Worm (Caenorhabditis elegans) whole organism, midembryonic: ENCODE data around the gene F14F9.5.

Experiments
- T22C8.4 ChIP-seq: fragments of 200-800 bp; sonication (Bioruptor generic); IDR thresholded peaks from 2 replicates; pipeline ENCODE4 v1.3.6; 2022; ENCODE audit warnings: missing genetic modification characterization, missing compliant biosample characterization
- cog-1 ChIP-seq: sonication (generic microtip); optimal IDR thresholded peaks from 2 replicates; lab custom pipeline; 2016; ENCODE audit warnings: missing genetic modification characterization, missing compliant biosample characterization
- flt-1 ChIP-seq: fragments of 200-800 bp; sonication (Bioruptor generic); IDR thresholded peaks from 2 replicates; pipeline ENCODE4 v1.3.6; 2022; ENCODE audit warnings: missing genetic modification characterization, missing compliant biosample characterization
- klf-2 ChIP-seq: fragments of 200-800 bp; sonication (Bioruptor generic); conservative IDR thresholded peaks from 2 replicates; pipeline ENCODE4 v1.3.6; 2022; ENCODE audit warnings: missing genetic modification reagents, missing genetic modification characterization, missing compliant biosample characterization
- med-1 ChIP-seq: sonication (generic microtip); optimal IDR thresholded peaks from 2 replicates; lab custom pipeline; 2017; ENCODE audit warnings: missing genetic modification characterization, mild to moderate bottlenecking, missing compliant biosample characterization, antibody characterized with exemption, missing genetic modification reagents; ENCODE audit not compliant: insufficient read depth
- ref-1 ChIP-seq: fragments of 200-800 bp; sonication (Bioruptor generic); conservative IDR thresholded peaks from 2 replicates; pipeline ENCODE4 v1.3.6; 2022; ENCODE audit warnings: missing genetic modification reagents, missing genetic modification characterization, missing compliant biosample characterization
- tab-1 ChIP-seq: fragments of 200-800 bp; sonication (Bioruptor generic); IDR thresholded peaks from 2 replicates; pipeline ENCODE4 v1.3.6; 2022; ENCODE audit warnings: missing genetic modification characterization, missing compliant biosample characterization
- ztf-23 ChIP-seq: fragments of 200-800 bp; sonication (Bioruptor generic); IDR thresholded peaks from 2 replicates; pipeline ENCODE4 v1.3.6; 2022; ENCODE audit warnings: missing genetic modification reagents, missing genetic modification characterization, missing compliant biosample characterization
- ztf-29 ChIP-seq: fragments of 200-800 bp; sonication (Bioruptor generic); IDR thresholded peaks from 2 replicates; pipeline ENCODE4 v1.3.6; 2022; ENCODE audit warnings: missing genetic modification reagents, missing genetic modification characterization, missing compliant biosample characterization

F14F9.5 gene

DNA sequence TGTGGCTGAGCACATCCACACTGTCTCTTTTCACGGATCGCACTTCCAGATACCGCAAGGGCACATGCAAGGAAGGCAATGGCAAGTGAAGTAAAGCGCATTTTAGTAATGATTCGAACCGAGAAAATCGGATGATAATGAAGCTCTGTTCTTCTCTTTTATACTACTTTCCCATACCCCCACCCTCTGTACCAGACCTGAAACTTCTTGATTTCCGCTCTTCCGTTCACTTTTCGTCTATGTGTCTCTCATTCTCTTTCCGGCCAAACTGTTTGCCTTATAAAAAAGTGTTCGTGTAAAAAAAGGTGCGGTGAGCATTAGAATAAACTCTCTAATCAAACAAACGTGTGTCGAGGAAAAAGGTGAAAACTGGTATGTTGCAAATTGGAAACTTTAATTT, 34.9 kb downstream of the F14F9.5 start, which contains the start of gene abu-6:
TSS of gene abu-6 (minus strand) at position 101 of the 400 bp plus-strand sequence.
- TF ChIP-seq flt-1 (no peak), T22C8.4 (GFP tag; lab: Robert Waterston, UW) (no peak), ztf-23 (GFP tag; lab: Robert Waterston, UW) (no peak), klf-2 (GFP tag; lab: Robert Waterston, UW) (no peak)

DNA sequence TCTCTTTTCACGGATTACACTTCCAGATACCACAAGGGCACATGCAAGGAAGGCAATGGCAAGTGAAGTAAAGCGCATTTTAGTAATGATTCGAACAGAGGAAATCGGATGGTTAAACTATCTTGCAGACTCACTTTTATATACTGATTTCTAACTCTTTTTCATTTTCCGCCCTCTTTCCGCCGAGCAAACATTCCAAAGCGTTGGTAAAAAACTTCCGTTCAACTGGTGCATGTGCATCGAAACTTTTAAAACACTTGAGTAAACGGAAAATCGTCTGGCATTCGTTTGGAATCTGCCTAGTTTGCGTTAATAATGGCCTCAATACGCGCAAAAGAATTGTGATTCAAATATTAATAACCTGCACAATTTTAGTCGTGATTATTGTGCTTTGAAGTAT, 37.8 kb downstream of the F14F9.5 start, which contains the start of gene abu-7:
TSS of gene abu-7 (minus strand) at position 101 of the 400 bp plus-strand sequence.
- no peak for TF ChIP-seq ref-1 (GFP tag; lab: Robert Waterston, UW)
- no peak for TF ChIP-seq med-1
- TF ChIP-seq cog-1 (tag; lab: Kevin White, UChicago), result no peak
- TF ChIP-seq flt-1, result no peak
- no peak for TF ChIP-seq klf-2 (GFP tag; lab: Robert Waterston, UW)
- TF ChIP-seq tab-1 (GFP tag; lab: Robert Waterston, UW), result no peak

DNA sequence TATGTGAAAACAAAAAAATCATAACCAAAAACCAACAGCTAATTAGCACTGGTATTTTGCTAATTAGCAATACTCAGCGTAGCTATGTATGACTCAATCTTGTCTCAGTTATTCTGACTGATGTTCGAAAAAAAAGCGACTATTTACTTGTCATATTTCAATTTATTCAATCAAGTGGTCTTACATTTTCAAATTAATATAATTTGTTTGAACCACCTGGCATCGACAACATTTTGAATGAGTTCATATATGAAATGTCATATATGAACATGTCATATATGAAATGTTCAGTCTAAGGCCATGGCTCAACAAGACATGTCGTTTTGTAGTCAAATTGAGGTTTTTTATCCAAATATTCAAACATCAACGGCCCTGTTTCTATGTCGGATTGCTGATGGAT, 38.5 kb downstream of the F14F9.5 start, which contains the start of gene srw-140:
TSS of gene srw-140 (plus strand) at position 301 of the 400 bp plus-strand sequence.
- no peak for TF ChIP-seq med-1
- no peak for TF ChIP-seq klf-2 (GFP tag; lab: Robert Waterston, UW)

DNA sequence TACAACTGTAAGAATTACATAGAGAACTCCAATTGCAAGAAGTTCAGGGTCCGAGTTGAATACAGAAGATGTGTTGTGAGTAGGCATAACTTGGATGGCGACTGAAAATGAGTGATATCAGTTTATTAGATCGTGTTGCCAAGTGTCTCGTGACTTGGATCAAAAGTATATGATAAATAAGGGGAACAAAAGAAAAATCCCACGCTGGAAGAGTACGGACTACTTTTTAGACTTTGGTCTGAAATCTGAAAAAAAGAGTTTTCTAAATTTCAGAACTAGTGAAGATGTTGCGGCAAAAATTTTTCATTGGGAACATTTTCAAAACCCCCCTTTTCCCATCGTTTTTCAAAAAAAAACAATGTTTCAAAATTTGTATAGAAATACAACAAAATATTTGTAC, 42.7 kb downstream of the F14F9.5 start, which contains the start of gene srt-64:
TSS of gene srt-64 (minus strand) at position 101 of the 400 bp plus-strand sequence.
- no peak for TF ChIP-seq klf-2 (GFP tag; lab: Robert Waterston, UW)
- no peak for TF ChIP-seq ztf-29 (GFP tag; lab: Robert Waterston, UW)
- TF ChIP-seq cog-1 (tag; lab: Kevin White, UChicago), result no peak
- no peak for TF ChIP-seq T22C8.4 (GFP tag; lab: Robert Waterston, UW)
- TF ChIP-seq tab-1 (GFP tag; lab: Robert Waterston, UW), result no peak
- TF ChIP-seq flt-1, result no peak
- no peak for TF ChIP-seq ref-1 (GFP tag; lab: Robert Waterston, UW)
- no peak for TF ChIP-seq ztf-23 (GFP tag; lab: Robert Waterston, UW)
- TF ChIP-seq med-1, result no peak

DNA sequence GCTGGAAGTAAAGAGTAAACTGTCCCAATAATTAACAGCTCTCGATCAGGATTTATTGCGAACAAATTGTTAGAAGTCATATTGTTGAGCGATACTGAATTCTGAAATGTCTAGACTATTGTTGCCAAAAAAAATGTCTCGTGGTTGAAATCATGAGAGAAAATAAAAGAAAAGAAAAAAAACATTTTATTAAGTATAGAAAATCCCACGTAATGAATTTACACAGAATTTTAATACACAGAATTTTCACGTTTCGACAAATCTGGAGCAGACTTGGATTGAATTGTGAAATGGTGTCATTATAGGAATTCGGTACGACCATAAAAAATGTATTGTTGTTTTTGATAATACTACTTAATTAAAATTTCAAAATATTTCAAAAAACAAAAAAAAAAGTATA, 45.9 kb downstream of the F14F9.5 start, which contains the start of gene srt-65:
TSS of gene srt-65 (minus strand) at position 101 of the 400 bp plus-strand sequence.
- no peak for TF ChIP-seq tab-1 (GFP tag; lab: Robert Waterston, UW)
- no peak for TF ChIP-seq med-1
- no peak for TF ChIP-seq klf-2 (GFP tag; lab: Robert Waterston, UW)
- no peak for TF ChIP-seq T22C8.4 (GFP tag; lab: Robert Waterston, UW)
- no peak for TF ChIP-seq flt-1
- no peak for TF ChIP-seq ztf-29 (GFP tag; lab: Robert Waterston, UW)
- no peak for TF ChIP-seq ref-1 (GFP tag; lab: Robert Waterston, UW)
- no peak for TF ChIP-seq cog-1 (tag; lab: Kevin White, UChicago)
- TF ChIP-seq ztf-23 (GFP tag; lab: Robert Waterston, UW), result no peak

DNA sequence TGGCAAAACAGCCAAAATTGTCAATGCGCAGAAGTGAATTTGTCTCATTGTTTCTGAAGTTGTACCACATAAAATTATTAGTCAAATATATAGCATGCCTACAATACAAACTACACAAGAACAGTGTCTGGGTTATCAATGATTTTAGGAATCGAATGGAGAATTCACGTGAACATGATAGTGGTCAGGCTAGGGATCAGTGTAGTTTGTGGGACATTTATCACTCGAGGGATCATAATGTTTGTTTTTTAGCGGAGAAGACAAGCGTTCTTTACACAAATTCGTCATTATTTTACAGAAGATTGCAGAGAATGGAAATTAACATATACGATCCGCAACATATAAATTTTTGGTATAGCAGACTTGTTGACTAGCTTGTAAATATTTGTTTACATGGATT, 50.3 kb downstream of the F14F9.5 start, which contains the start of gene ugt-51:
TSS of gene ugt-51 (minus strand) at position 101 of the 400 bp plus-strand sequence.
- no peak for TF ChIP-seq ztf-23 (GFP tag; lab: Robert Waterston, UW)
- TF ChIP-seq ztf-29 (GFP tag; lab: Robert Waterston, UW), result no peak
- no peak for TF ChIP-seq med-1
- TF ChIP-seq flt-1, result no peak
- no peak for TF ChIP-seq ref-1 (GFP tag; lab: Robert Waterston, UW)
- TF ChIP-seq cog-1 (tag; lab: Kevin White, UChicago), result no peak
- no peak for TF ChIP-seq klf-2 (GFP tag; lab: Robert Waterston, UW)
- no peak for TF ChIP-seq tab-1 (GFP tag; lab: Robert Waterston, UW)
- TF ChIP-seq T22C8.4 (GFP tag; lab: Robert Waterston, UW), result no peak

DNA sequence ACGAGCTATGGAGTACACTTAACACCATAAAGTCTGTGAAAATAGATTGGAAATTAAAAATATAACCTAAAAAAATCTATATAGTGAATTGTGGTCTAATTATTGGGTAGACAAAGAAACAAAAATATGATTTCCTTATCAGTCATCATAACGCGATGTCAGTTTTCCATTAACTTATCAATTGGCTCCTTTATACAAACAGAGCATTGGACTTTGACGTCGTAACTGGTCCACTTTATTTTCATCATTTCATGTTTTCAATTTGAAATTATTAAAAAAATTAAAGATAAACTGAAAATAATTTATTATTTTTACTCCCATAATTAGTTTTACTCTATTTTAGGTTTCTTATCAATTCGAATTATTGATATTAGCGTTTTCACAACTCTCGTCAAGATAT, 51.2 kb downstream of the F14F9.5 start:
- TF ChIP-seq klf-2 (GFP tag; lab: Robert Waterston, UW), result no peak
- no peak for TF ChIP-seq flt-1
- no peak for TF ChIP-seq cog-1 (tag; lab: Kevin White, UChicago)
- TF ChIP-seq ztf-29 (GFP tag; lab: Robert Waterston, UW), result no peak
- no peak for TF ChIP-seq ref-1 (GFP tag; lab: Robert Waterston, UW)
- TF ChIP-seq T22C8.4 (GFP tag; lab: Robert Waterston, UW), result no peak
- TF ChIP-seq ztf-23 (GFP tag; lab: Robert Waterston, UW), result no peak
- no peak for TF ChIP-seq tab-1 (GFP tag; lab: Robert Waterston, UW)
- no peak for TF ChIP-seq med-1
